Worm (Caenorhabditis elegans) whole organism, late embryonic: ENCODE data around the gene cyn-16.

ENCODE experiments used
- C38D4.7 ChIP-seq: fragments of 200-800 bp; sonication (Bioruptor generic); optimal IDR thresholded peaks from 2 replicates; lab custom pipeline; 2018; ENCODE audit warnings: mild to moderate bottlenecking, missing genetic modification characterization, moderate library complexity, missing compliant biosample characterization
- K02D7.2 ChIP-seq: sonication (generic microtip); optimal IDR thresholded peaks from 2 replicates; lab custom pipeline; 2017; ENCODE audit warnings: mild to moderate bottlenecking, missing genetic modification characterization, missing compliant biosample characterization
- K09A11.1 ChIP-seq: sonication (generic microtip); optimal IDR thresholded peaks from 2 replicates; lab custom pipeline; 2017; ENCODE audit warnings: antibody characterized with exemption, mild to moderate bottlenecking, missing genetic modification characterization, missing compliant biosample characterization; ENCODE audit not compliant: insufficient read depth
- ahr-1 ChIP-seq: sonication (generic microtip); optimal IDR thresholded peaks from 2 replicates; lab custom pipeline; 2016; ENCODE audit warnings: missing genetic modification characterization, missing compliant biosample characterization
- ceh-2 ChIP-seq: sonication (generic microtip); optimal IDR thresholded peaks from 2 replicates; lab custom pipeline; 2016; ENCODE audit warnings: missing genotype, missing genetic modification characterization, missing compliant biosample characterization
- ceh-22 ChIP-seq: sonication (generic microtip); optimal IDR thresholded peaks from 2 replicates; lab custom pipeline; 2017; ENCODE audit warnings: missing biosample characterization, missing genetic modification characterization
- ceh-24 ChIP-seq: sonication (generic microtip); optimal IDR thresholded peaks from 2 replicates; lab custom pipeline; 2016; ENCODE audit warnings: mild to moderate bottlenecking, missing genetic modification characterization, missing compliant biosample characterization
- ceh-30 ChIP-seq: fragments of 150-350 bp; optimal IDR thresholded peaks from 2 replicates; lab custom pipeline; 2014; ENCODE audit warnings: missing biosample characterization, missing genetic modification characterization
- ceh-45 ChIP-seq: fragments of 200-800 bp; sonication (Bioruptor generic); IDR thresholded peaks from 2 replicates; pipeline ENCODE4 v1.3.6; 2022; ENCODE audit warnings: missing genetic modification reagents, missing genetic modification characterization, missing compliant biosample characterization
- ceh-48 ChIP-seq: sonication (generic microtip); optimal IDR thresholded peaks from 2 replicates; lab custom pipeline; 2016; ENCODE audit warnings: missing genetic modification characterization, inconsistent platforms, missing compliant biosample characterization
- che-1 ChIP-seq: sonication (generic microtip); optimal IDR thresholded peaks from 2 replicates; lab custom pipeline; 2016; ENCODE audit warnings: mild to moderate bottlenecking, missing genetic modification characterization, missing compliant biosample characterization
- elt-2 ChIP-seq: sonication (generic microtip); optimal IDR thresholded peaks from 2 replicates; lab custom pipeline; 2016; ENCODE audit warnings: missing genetic modification reagents, missing genetic modification characterization, missing compliant biosample characterization
- elt-4 ChIP-seq: sonication (generic microtip); optimal IDR thresholded peaks from 2 replicates; lab custom pipeline; 2016; ENCODE audit warnings: missing genetic modification characterization, missing compliant biosample characterization
- fax-1 ChIP-seq: sonication (generic microtip); optimal IDR thresholded peaks from 2 replicates; lab custom pipeline; 2016; ENCODE audit warnings: missing genotype, missing genetic modification characterization, missing compliant biosample characterization
- fkh-10 ChIP-seq: fragments of 150-350 bp; optimal IDR thresholded peaks from 2 replicates; lab custom pipeline; 2014; ENCODE audit warnings: missing biosample characterization, missing genetic modification reagents, missing genetic modification characterization
- fkh-6 ChIP-seq: sonication (generic microtip); optimal IDR thresholded peaks from 2 replicates; lab custom pipeline; 2016; ENCODE audit warnings: missing genetic modification characterization, missing compliant biosample characterization
- gmeb-2 ChIP-seq: sonication (generic microtip); optimal IDR thresholded peaks from 2 replicates; lab custom pipeline; 2016; ENCODE audit warnings: missing genetic modification characterization, inconsistent platforms, missing compliant biosample characterization
- hlh-15 ChIP-seq: sonication (generic microtip); optimal IDR thresholded peaks from 2 replicates; lab custom pipeline; 2016; ENCODE audit warnings: missing genetic modification characterization, missing compliant biosample characterization
- hlh-30 ChIP-seq: sonication (generic microtip); optimal IDR thresholded peaks from 2 replicates; lab custom pipeline; 2017; ENCODE audit warnings: antibody characterized with exemption, missing genetic modification characterization, missing compliant biosample characterization; ENCODE audit not compliant: insufficient read depth
- hlh-8 ChIP-seq: sonication (generic microtip); optimal IDR thresholded peaks from 2 replicates; lab custom pipeline; 2016; ENCODE audit warnings: missing genotype, missing genetic modification characterization, missing compliant biosample characterization
- lim-6 ChIP-seq: sonication (generic microtip); optimal IDR thresholded peaks from 2 replicates; lab custom pipeline; 2016; ENCODE audit warnings: missing genetic modification characterization, missing compliant biosample characterization
- lin-11 ChIP-seq: fragments of 200-800 bp; sonication (Bioruptor generic); optimal IDR thresholded peaks from 2 replicates; lab custom pipeline; 2018; ENCODE audit warnings: mild to moderate bottlenecking, missing genetic modification characterization, missing compliant biosample characterization
- madf-2 ChIP-seq: sonication (generic microtip); optimal IDR thresholded peaks from 2 replicates; lab custom pipeline; 2017; ENCODE audit warnings: missing genetic modification characterization, missing compliant biosample characterization
- mec-3 ChIP-seq: sonication (generic microtip); optimal IDR thresholded peaks from 2 replicates; lab custom pipeline; 2016; ENCODE audit warnings: borderline replicate concordance, missing genetic modification characterization, missing compliant biosample characterization
- nfya-1 ChIP-seq: sonication (generic microtip); optimal IDR thresholded peaks from 2 replicates; lab custom pipeline; 2017; ENCODE audit warnings: missing genetic modification characterization, mild to moderate bottlenecking, missing compliant biosample characterization, antibody characterized with exemption, moderate library complexity
- nhr-11 ChIP-seq: fragments of 150-350 bp; optimal IDR thresholded peaks from 2 replicates; lab custom pipeline; 2014; ENCODE audit warnings: missing biosample characterization, missing genetic modification characterization
- npax-4 ChIP-seq: sonication (generic microtip); optimal IDR thresholded peaks from 2 replicates; lab custom pipeline; 2016; ENCODE audit warnings: missing genetic modification characterization, missing compliant biosample characterization
- odd-2 ChIP-seq: sonication (generic microtip); optimal IDR thresholded peaks from 2 replicates; lab custom pipeline; 2017; ENCODE audit warnings: antibody characterized with exemption, mild to moderate bottlenecking, missing genetic modification characterization, missing compliant biosample characterization
- pat-9 ChIP-seq: fragments of 200-800 bp; sonication (Bioruptor generic); optimal IDR thresholded peaks from 2 replicates; lab custom pipeline; 2018; ENCODE audit warnings: mild to moderate bottlenecking, missing genetic modification characterization, moderate library complexity, missing compliant biosample characterization
- pax-1 ChIP-seq: fragments of 150-350 bp; optimal IDR thresholded peaks from 2 replicates; lab custom pipeline; 2014; ENCODE audit warnings: missing biosample characterization, missing genetic modification characterization
- pha-2 ChIP-seq: sonication (generic microtip); optimal IDR thresholded peaks from 2 replicates; lab custom pipeline; 2017; ENCODE audit warnings: mild to moderate bottlenecking, missing genetic modification characterization, missing compliant biosample characterization
- pqm-1 ChIP-seq: sonication (generic microtip); optimal IDR thresholded peaks from 2 replicates; lab custom pipeline; 2016; ENCODE audit warnings: missing genetic modification characterization, missing compliant biosample characterization
- pros-1 ChIP-seq: fragments of 150-350 bp; optimal IDR thresholded peaks from 2 replicates; lab custom pipeline; 2014; ENCODE audit warnings: missing biosample characterization, missing genetic modification reagents, missing genetic modification characterization
- sdc-2 ChIP-seq: sonication (generic microtip); optimal IDR thresholded peaks from 2 replicates; lab custom pipeline; 2016; ENCODE audit warnings: missing genotype, missing genetic modification characterization, missing compliant biosample characterization
- sox-4 ChIP-seq: sonication (generic microtip); optimal IDR thresholded peaks from 2 replicates; lab custom pipeline; 2017; ENCODE audit warnings: mild to moderate bottlenecking, missing genetic modification characterization, inconsistent platforms, missing compliant biosample characterization
- syd-9 ChIP-seq: sonication (generic microtip); optimal IDR thresholded peaks from 2 replicates; lab custom pipeline; 2016; ENCODE audit warnings: mild to moderate bottlenecking, missing genetic modification characterization, moderate library complexity, missing compliant biosample characterization
- tbx-2 ChIP-seq: sonication (generic microtip); optimal IDR thresholded peaks from 2 replicates; lab custom pipeline; 2016; ENCODE audit warnings: missing genetic modification characterization, missing compliant biosample characterization
- tbx-7 ChIP-seq: sonication (generic microtip); optimal IDR thresholded peaks from 2 replicates; lab custom pipeline; 2016; ENCODE audit warnings: missing genotype, missing genetic modification characterization, missing compliant biosample characterization
- ttx-3 ChIP-seq: sonication (generic microtip); optimal IDR thresholded peaks from 2 replicates; lab custom pipeline; 2016; ENCODE audit warnings: missing genetic modification reagents, missing genetic modification characterization, missing compliant biosample characterization
- unc-3 ChIP-seq, 2 experiments: fragments of 200-800 bp in 1 of 2; sonication (Bioruptor generic) in 1 of 2; sonication (generic microtip) in 1 of 2; conservative IDR thresholded peaks in 1 of 2; optimal IDR thresholded peaks in 1 of 2; 2 replicates each; pipeline versions ENCODE4 v1.3.6 to Lab custom; 2016 to 2022; ENCODE audit warnings: missing compliant biosample characterization in 2 of 2, missing genetic modification characterization in 2 of 2, missing genetic modification reagents in 1 of 2
- unc-86 ChIP-seq: sonication (generic microtip); optimal IDR thresholded peaks from 2 replicates; lab custom pipeline; 2016; ENCODE audit warnings: missing genetic modification characterization, missing compliant biosample characterization
- zip-5 ChIP-seq: sonication (generic microtip); optimal IDR thresholded peaks from 2 replicates; lab custom pipeline; 2016; ENCODE audit warnings: missing genetic modification characterization, missing compliant biosample characterization

cyn-16 gene

DNA sequence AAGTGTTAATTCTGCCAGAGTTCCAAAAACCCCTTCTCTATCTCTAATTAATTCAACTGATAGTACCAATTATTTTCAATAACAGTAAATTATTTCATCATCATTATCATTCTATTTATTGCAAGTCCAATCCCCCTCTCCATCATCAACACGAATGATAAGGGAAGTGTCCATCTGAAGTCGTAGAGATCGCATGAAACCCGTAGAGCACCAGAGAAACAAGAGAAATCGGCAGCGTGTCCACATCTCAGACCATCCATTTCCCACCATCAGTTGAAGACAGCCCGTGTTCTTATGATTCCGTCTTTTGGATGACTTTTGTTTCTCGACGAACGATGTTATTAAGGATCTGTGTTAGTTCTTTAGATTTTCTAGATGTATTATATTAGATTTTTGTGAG lies 16.9 kb upstream of the cyn-16 start:
- TF ChIP-seq ceh-24 (tag; lab: Kevin White, UChicago) (no peak), elt-2 (tag; lab: Kevin White, UChicago) (peak; percentile 9), unc-86 (tag; lab: Kevin White, UChicago) (no peak), ttx-3 (tag; lab: Kevin White, UChicago) (no peak)
- TF ChIP-seq, all 69 proteins: peak for 1

DNA sequence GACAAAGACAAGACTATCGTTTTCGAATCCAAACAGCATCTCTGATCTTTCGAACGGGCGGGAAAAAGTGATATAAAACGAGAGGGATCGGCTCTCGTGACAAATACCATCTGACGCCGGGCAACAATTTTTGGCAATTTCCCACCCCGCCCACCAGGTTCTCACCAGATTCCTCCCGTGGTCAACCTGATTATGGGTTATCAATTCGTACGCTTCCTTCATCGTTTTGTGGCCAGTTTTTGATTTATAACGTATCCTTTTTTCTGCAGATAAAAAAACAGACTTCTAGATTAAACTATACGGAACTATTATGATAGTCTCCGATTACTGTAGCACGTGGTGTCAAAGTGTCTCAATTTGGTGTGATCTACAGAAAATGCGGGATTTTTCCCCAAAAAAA lies 16.4 kb upstream of the cyn-16 start:
- TF ChIP-seq pat-9 (tag; lab: Kevin White, UChicago) (no peak), elt-4 (tag; lab: Kevin White, UChicago) (no peak), ceh-48 (tag; lab: Kevin White, UChicago) (no peak), hlh-30 (tag; lab: Kevin White, UChicago) (no peak), nhr-11 (tag; lab: Kevin White, UChicago) (no peak), odd-2 (tag; lab: Kevin White, UChicago) (no peak), sdc-2 (no peak), syd-9 (no peak), nfya-1 (tag; lab: Kevin White, UChicago) (no peak), pha-2 (tag; lab: Kevin White, UChicago) (no peak), pax-1 (tag; lab: Kevin White, UChicago) (no peak), elt-2 (tag; lab: Kevin White, UChicago) (no peak), tbx-2 (tag; lab: Kevin White, UChicago) (no peak), sox-4 (tag; lab: Kevin White, UChicago) (no peak), pros-1 (tag; lab: Kevin White, UChicago) (no peak), ahr-1 (tag; lab: Kevin White, UChicago) (no peak), hlh-8 (tag; lab: Kevin White, UChicago) (no peak)
- TF ChIP-seq, all 69 proteins: peak for 0

DNA sequence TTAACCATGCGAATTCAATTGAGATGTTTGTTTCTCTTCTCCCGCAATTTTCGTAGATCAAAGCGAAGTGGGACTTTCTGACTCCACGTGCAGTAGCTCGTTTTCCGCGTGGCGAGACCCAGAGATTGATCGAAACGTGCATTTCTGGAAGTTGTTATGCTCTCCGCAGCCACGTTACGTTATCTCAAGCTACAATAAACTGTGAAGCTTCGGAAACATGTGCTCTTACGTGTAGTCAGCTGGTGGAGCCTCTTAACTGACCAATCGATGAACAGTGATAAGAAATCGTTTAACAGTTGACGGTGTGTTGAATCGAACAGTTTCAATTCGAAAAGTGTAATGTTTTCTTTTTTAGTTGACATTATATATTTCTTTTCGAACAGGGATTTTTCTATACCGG lies 15.6 kb upstream of the cyn-16 start:
- no peak for TF ChIP-seq madf-2 (tag; lab: Kevin White, UChicago)
- TF ChIP-seq C38D4.7 (GFP tag; lab: Kevin White, UChicago), result no peak

DNA sequence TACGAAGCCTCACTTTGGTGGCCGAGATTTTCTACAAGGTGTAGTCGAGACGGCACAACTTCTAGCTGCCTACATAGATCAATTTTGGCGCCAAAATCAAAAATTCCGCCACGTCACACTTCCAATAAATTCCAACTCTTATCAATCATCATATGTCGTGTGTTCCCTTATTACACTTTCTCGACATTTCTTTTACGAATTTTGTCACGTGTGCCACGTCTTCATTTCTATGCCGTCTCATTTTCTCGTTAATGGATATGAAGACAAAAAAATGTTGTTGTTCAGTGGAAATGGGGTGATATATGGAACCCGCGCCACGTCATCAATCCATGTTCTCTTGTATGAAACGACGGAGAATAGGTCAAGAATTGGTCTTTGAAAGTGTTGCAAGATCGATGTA lies 15.1 kb upstream of the cyn-16 start:
- TF ChIP-seq hlh-15, result no peak
- TF ChIP-seq K09A11.1 (tag; lab: Kevin White, UChicago), result no peak
- no peak for TF ChIP-seq mec-3
- no peak for TF ChIP-seq ceh-22 (tag; lab: Kevin White, UChicago)
- TF ChIP-seq K02D7.2, result no peak
- TF ChIP-seq lin-11, result no peak
- TF ChIP-seq pqm-1, result no peak
- TF ChIP-seq fkh-6 (tag; lab: Kevin White, UChicago), result no peak
- TF ChIP-seq ceh-45 (GFP tag; lab: Robert Waterston, UW), result no peak
- TF ChIP-seq ceh-48 (tag; lab: Kevin White, UChicago), result no peak
- no peak for TF ChIP-seq unc-3 (GFP tag; conservative IDR thresholded peaks at IDR 0.05; lab: Robert Waterston, UW)
- no peak for TF ChIP-seq unc-3 (tag; optimal IDR thresholded peaks at IDR 0.05; lab: Kevin White, UChicago)
- TF ChIP-seq gmeb-2 (tag; lab: Kevin White, UChicago), result no peak

DNA sequence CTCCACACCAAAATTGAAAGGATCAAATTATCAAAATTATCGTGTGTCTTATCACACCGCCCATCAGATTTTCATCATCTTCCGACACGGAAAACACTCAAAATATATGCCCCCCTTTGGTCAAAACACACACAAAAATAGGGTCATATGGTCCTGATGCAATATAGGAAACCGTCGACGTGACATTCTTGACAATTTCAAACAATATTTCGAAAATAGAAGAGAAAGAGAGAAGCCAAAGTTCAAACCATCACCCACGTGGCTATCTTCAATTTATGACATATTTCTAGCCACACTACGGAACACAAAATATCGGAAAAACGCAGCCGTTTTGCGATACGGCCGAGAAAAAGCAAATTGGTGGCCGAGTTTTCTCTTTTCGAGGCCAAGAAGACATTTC lies 14.1 kb upstream of the cyn-16 start:
- no peak for TF ChIP-seq ceh-30 (tag; lab: Kevin White, UChicago)
- no peak for TF ChIP-seq lim-6
- no peak for TF ChIP-seq sox-4 (tag; lab: Kevin White, UChicago)
- TF ChIP-seq fax-1 (tag; lab: Kevin White, UChicago), result no peak
- TF ChIP-seq ahr-1 (tag; lab: Kevin White, UChicago), result no peak
- TF ChIP-seq mec-3, result no peak
- TF ChIP-seq fkh-10 (GFP tag; lab: Kevin White, UChicago), result no peak
- no peak for TF ChIP-seq npax-4 (tag; lab: Kevin White, UChicago)
- no peak for TF ChIP-seq che-1 (tag; lab: Kevin White, UChicago)
- TF ChIP-seq pax-1 (tag; lab: Kevin White, UChicago), result no peak
- TF ChIP-seq madf-2 (tag; lab: Kevin White, UChicago), result no peak
- no peak for TF ChIP-seq hlh-30 (tag; lab: Kevin White, UChicago)
- no peak for TF ChIP-seq pha-2 (tag; lab: Kevin White, UChicago)
- no peak for TF ChIP-seq elt-2 (tag; lab: Kevin White, UChicago)
- TF ChIP-seq ceh-2 (tag; lab: Kevin White, UChicago), result no peak
- no peak for TF ChIP-seq tbx-7 (tag; lab: Kevin White, UChicago)
- no peak for TF ChIP-seq hlh-15
- TF ChIP-seq zip-5 (tag; lab: Kevin White, UChicago), result no peak
- no peak for TF ChIP-seq ttx-3 (tag; lab: Kevin White, UChicago)
- TF ChIP-seq, all 69 proteins: peak for 0
